Worm (Caenorhabditis elegans) whole organism, L2 larva: ENCODE data around the gene frpr-12.

ENCODE experiments used
- C34F6.9 ChIP-seq: fragments of 150-350 bp; optimal IDR thresholded peaks from 2 replicates; lab custom pipeline; 2014; ENCODE audit warnings: missing biosample characterization, missing genetic modification characterization
- F13H6.1 ChIP-seq: sonication (generic microtip); optimal IDR thresholded peaks from 2 replicates; lab custom pipeline; 2016; ENCODE audit warnings: missing genetic modification characterization, missing compliant biosample characterization
- Y55F3AM.14 ChIP-seq: fragments of 200-800 bp; sonication (Bioruptor generic); optimal IDR thresholded peaks from 2 replicates; lab custom pipeline; 2018; ENCODE audit warnings: mild to moderate bottlenecking, missing genetic modification characterization, missing compliant biosample characterization
- alr-1 ChIP-seq: fragments of 150-350 bp; optimal IDR thresholded peaks from 2 replicates; lab custom pipeline; 2014; ENCODE audit warnings: missing biosample characterization, missing genetic modification characterization
- aly-2 ChIP-seq: fragments of 150-350 bp; optimal IDR thresholded peaks from 2 replicates; lab custom pipeline; 2014; ENCODE audit warnings: missing biosample characterization, missing genetic modification characterization
- ama-1 ChIP-seq: fragments of 150-350 bp; optimal IDR thresholded peaks from 2 replicates; lab custom pipeline; 2018; ENCODE audit warnings: inconsistent platforms
- ceh-16 ChIP-seq: fragments of 150-350 bp; optimal IDR thresholded peaks from 2 replicates; lab custom pipeline; 2014; ENCODE audit warnings: missing biosample characterization, missing genetic modification characterization
- crh-2 ChIP-seq: sonication (generic microtip); optimal IDR thresholded peaks from 2 replicates; lab custom pipeline; 2017; ENCODE audit warnings: missing biosample characterization, missing genetic modification characterization
- dmd-4 ChIP-seq: sonication (generic microtip); optimal IDR thresholded peaks from 2 replicates; lab custom pipeline; 2017; ENCODE audit warnings: missing biosample characterization, missing genetic modification characterization
- egl-27 ChIP-seq: sonication (generic microtip); optimal IDR thresholded peaks from 3 replicates; lab custom pipeline; 2017; ENCODE audit warnings: missing biosample characterization, missing genetic modification reagents, missing genetic modification characterization
- elt-1 ChIP-seq: fragments of 150-350 bp; optimal IDR thresholded peaks from 2 replicates; lab custom pipeline; 2014; ENCODE audit warnings: missing biosample characterization, missing genetic modification characterization
- fos-1 ChIP-seq: fragments of 150-350 bp; optimal IDR thresholded peaks from 2 replicates; lab custom pipeline; 2014; ENCODE audit warnings: missing biosample characterization, missing genetic modification characterization
- gmeb-1 ChIP-seq: fragments of 150-350 bp; optimal IDR thresholded peaks from 2 replicates; lab custom pipeline; 2014; ENCODE audit warnings: missing biosample characterization, missing genetic modification characterization
- lin-11 ChIP-seq: fragments of 150-350 bp; sonication (generic microtip); optimal IDR thresholded peaks from 2 replicates; lab custom pipeline; 2014; ENCODE audit warnings: missing biosample characterization, missing genetic modification characterization, inconsistent platforms, mixed read lengths
- lin-13 ChIP-seq: fragments of 150-350 bp; optimal IDR thresholded peaks from 2 replicates; lab custom pipeline; 2014; ENCODE audit warnings: missing biosample characterization, missing genetic modification reagents, missing genetic modification characterization
- lin-39 ChIP-seq: fragments of 150-350 bp; optimal IDR thresholded peaks from 2 replicates; lab custom pipeline; 2014; ENCODE audit warnings: missing biosample characterization, missing genetic modification reagents, missing genetic modification characterization
- lsy-2 ChIP-seq, 2 experiments: fragments of 150-350 bp in 1 of 2; sonication (generic microtip) in 1 of 2; optimal IDR thresholded peaks; 2 replicates each; lab custom pipeline; 2014 to 2017; ENCODE audit warnings: missing biosample characterization in 2 of 2, missing genetic modification characterization in 2 of 2
- mab-5 ChIP-seq: fragments of 150-350 bp; optimal IDR thresholded peaks from 2 replicates; lab custom pipeline; 2014; ENCODE audit warnings: missing biosample characterization, missing genetic modification characterization
- mbf-1 ChIP-seq: sonication (generic microtip); optimal IDR thresholded peaks from 2 replicates; lab custom pipeline; 2017; ENCODE audit warnings: missing biosample characterization, missing genetic modification characterization
- nhr-12 ChIP-seq: fragments of 150-350 bp; optimal IDR thresholded peaks from 2 replicates; lab custom pipeline; 2014; ENCODE audit warnings: missing biosample characterization, missing genetic modification characterization
- nhr-129 ChIP-seq: fragments of 150-350 bp; optimal IDR thresholded peaks from 2 replicates; lab custom pipeline; 2014; ENCODE audit warnings: missing biosample characterization, missing genetic modification characterization
- nhr-21 ChIP-seq: fragments of 150-350 bp; optimal IDR thresholded peaks from 2 replicates; lab custom pipeline; 2014; ENCODE audit warnings: missing biosample characterization, missing genetic modification characterization
- nhr-23 ChIP-seq: fragments of 150-350 bp; optimal IDR thresholded peaks from 2 replicates; lab custom pipeline; 2014; ENCODE audit warnings: missing biosample characterization, missing genetic modification reagents, missing genetic modification characterization
- nhr-237 ChIP-seq: fragments of 150-350 bp; optimal IDR thresholded peaks from 2 replicates; lab custom pipeline; 2014; ENCODE audit warnings: missing biosample characterization, missing genetic modification characterization
- nhr-25 ChIP-seq: fragments of 150-350 bp; sonication (generic microtip); optimal IDR thresholded peaks from 3 replicates; lab custom pipeline; 2014; ENCODE audit warnings: missing biosample characterization, missing genetic modification characterization
- nhr-6 ChIP-seq: fragments of 150-350 bp; optimal IDR thresholded peaks from 2 replicates; lab custom pipeline; 2014; ENCODE audit warnings: missing biosample characterization, missing genetic modification characterization
- nhr-77 ChIP-seq: fragments of 150-350 bp; optimal IDR thresholded peaks from 2 replicates; lab custom pipeline; 2014; ENCODE audit warnings: missing biosample characterization, missing genetic modification characterization
- sem-4 ChIP-seq: fragments of 150-350 bp; optimal IDR thresholded peaks from 2 replicates; lab custom pipeline; 2014; ENCODE audit warnings: missing biosample characterization, missing genetic modification reagents, missing genetic modification characterization
- skn-1 ChIP-seq: sonication (generic microtip); optimal IDR thresholded peaks from 2 replicates; lab custom pipeline; 2017; ENCODE audit warnings: missing biosample characterization, missing genetic modification characterization
- sma-3 ChIP-seq: sonication (generic microtip); optimal IDR thresholded peaks from 2 replicates; lab custom pipeline; 2016; ENCODE audit warnings: missing genetic modification reagents, missing genetic modification characterization, missing compliant biosample characterization
- sma-9 ChIP-seq, 2 experiments: fragments of 150-350 bp in 1 of 2; sonication (generic microtip) in 1 of 2; optimal IDR thresholded peaks; 2 replicates each; lab custom pipeline; 2014 to 2016; ENCODE audit warnings: missing genetic modification characterization in 2 of 2, mild to moderate bottlenecking in 1 of 2, missing biosample characterization in 1 of 2, missing compliant biosample characterization in 1 of 2, missing genetic modification reagents in 1 of 2, moderate library complexity in 1 of 2
- unc-39 ChIP-seq: fragments of 150-350 bp; optimal IDR thresholded peaks from 2 replicates; lab custom pipeline; 2014; ENCODE audit warnings: missing biosample characterization, missing genetic modification characterization
- unc-55 ChIP-seq: fragments of 150-350 bp; sonication (generic microtip); optimal IDR thresholded peaks from 3 replicates; lab custom pipeline; 2014; ENCODE audit warnings: missing biosample characterization, missing genetic modification reagents, missing genetic modification characterization
- unc-62 ChIP-seq: fragments of 150-350 bp; optimal IDR thresholded peaks from 2 replicates; lab custom pipeline; 2014; ENCODE audit warnings: missing biosample characterization, missing genetic modification reagents, missing genetic modification characterization
- ztf-1 ChIP-seq: fragments of 200-800 bp; sonication (Bioruptor generic); conservative IDR thresholded peaks from 2 replicates; pipeline ENCODE4 v1.3.6; 2022; ENCODE audit warnings: missing genetic modification characterization, missing compliant biosample characterization
- ztf-11 ChIP-seq: sonication (generic microtip); optimal IDR thresholded peaks from 2 replicates; lab custom pipeline; 2017; ENCODE audit warnings: missing biosample characterization, missing genetic modification characterization
- ztf-4 ChIP-seq: fragments of 150-350 bp; optimal IDR thresholded peaks from 2 replicates; lab custom pipeline; 2014; ENCODE audit warnings: missing biosample characterization, missing genetic modification characterization

Gene frpr-12

ce11 chrV:8936184-8936589, 33.4 kb downstream of the frpr-12 start, which contains the start of gene unc-23 (continued):
- TF ChIP-seq nhr-77 (tag; lab: Kevin White, UChicago) (peak; percentile 56), elt-1 (tag; lab: Kevin White, UChicago) (no peak), aly-2 (tag; lab: Kevin White, UChicago) (no peak), sma-9 (GFP tag; optimal IDR thresholded peaks at IDR 0.05; lab: Kevin White, UChicago) (peak; percentile 89), sma-9 (tag; optimal IDR thresholded peaks at IDR 0.05; lab: Kevin White, UChicago) (no peak), unc-55 (GFP tag; lab: Kevin White, UChicago) (no peak)

- no peak for TF ChIP-seq unc-39 (tag; lab: Kevin White, UChicago)
- no peak for TF ChIP-seq alr-1 (tag; lab: Kevin White, UChicago)
- TF ChIP-seq nhr-129 (tag; lab: Kevin White, UChicago): peak; percentile 12
- peak; percentile 62 for TF ChIP-seq fos-1
- TF ChIP-seq dmd-4 (tag; lab: Kevin White, UChicago): no peak
- TF ChIP-seq ztf-11 (tag; lab: Kevin White, UChicago): no peak
- TF ChIP-seq C34F6.9 (tag; lab: Kevin White, UChicago): peak; percentile 47
- TF ChIP-seq egl-27 (tag; lab: Kevin White, UChicago): no peak
- TF ChIP-seq F13H6.1 (tag; lab: Kevin White, UChicago): peak; percentile 5
- TF ChIP-seq lsy-2 (tag; optimal IDR thresholded peaks at IDR 0.05; lab: Kevin White, UChicago): peak in 1 of 2 experiments; percentile 10
- TF ChIP-seq crh-2 (tag; lab: Kevin White, UChicago): no peak
- TF ChIP-seq lin-39: no peak
- no peak for TF ChIP-seq lin-13 (GFP tag; lab: Kevin White, UChicago)
- TF ChIP-seq ztf-4 (tag; lab: Kevin White, UChicago): no peak
- TF ChIP-seq ceh-16 (tag; lab: Kevin White, UChicago): peak; percentile 48
- TF ChIP-seq Y55F3AM.14 (GFP tag; lab: Kevin White, UChicago): no peak
- peak; percentile 34 for TF ChIP-seq nhr-6
Measured at ce11 chrV:8936791-8937475, 34.1 kb downstream of the frpr-12 start.

ce11 chrV:8937476-8938249, 34.9 kb downstream of the frpr-12 start:
- TF ChIP-seq mab-5 (no peak), ama-1 (lab: Kevin White, UChicago) (peak; percentile 75)

ce11 chrV:8938445-8938844, 35.6 kb downstream of the frpr-12 start:
- peak; percentile 11 for TF ChIP-seq ama-1 (lab: Kevin White, UChicago)
- TF ChIP-seq gmeb-1: no peak
- TF ChIP-seq, all 48 proteins: peak for 1

- TF ChIP-seq C34F6.9 (tag; lab: Kevin White, UChicago): no peak
- no peak for TF ChIP-seq sma-3
- TF ChIP-seq nhr-21: no peak
- TF ChIP-seq elt-1 (tag; lab: Kevin White, UChicago): no peak
- no peak for TF ChIP-seq egl-27 (tag; lab: Kevin White, UChicago)
- no peak for TF ChIP-seq lin-39
- TF ChIP-seq nhr-237: no peak
- no peak for TF ChIP-seq skn-1 (tag; lab: Kevin White, UChicago)
- no peak for TF ChIP-seq unc-62 (GFP tag; lab: Kevin White, UChicago)
- TF ChIP-seq nhr-25 (tag; lab: Kevin White, UChicago): no peak
- TF ChIP-seq unc-39 (tag; lab: Kevin White, UChicago): no peak
- TF ChIP-seq ztf-1 (GFP tag; lab: Robert Waterston, UW): no peak
- TF ChIP-seq lsy-2 (tag; optimal IDR thresholded peaks at IDR 0.05; lab: Kevin White, UChicago): no peak
- TF ChIP-seq sem-4 (tag; lab: Kevin White, UChicago): no peak
- TF ChIP-seq mbf-1 (tag; lab: Kevin White, UChicago): no peak
- no peak for TF ChIP-seq nhr-12
- no peak for TF ChIP-seq nhr-23 (tag; lab: Kevin White, UChicago)
- no peak for TF ChIP-seq Y55F3AM.14 (GFP tag; lab: Kevin White, UChicago)
- TF ChIP-seq lin-11 (tag; lab: Kevin White, UChicago): no peak
- TF ChIP-seq, all 48 proteins: peak for 0
Measured at ce11 chrV:8938943-8939342, 36.1 kb downstream of the frpr-12 start.
